Worm (Caenorhabditis elegans) whole organism, L1 larva: Measurements from ENCODE around the gene C07B5.3.

Experiments
- C16A3.4 ChIP-seq: fragments of 150-350 bp; optimal IDR thresholded peaks from 2 replicates; lab custom pipeline; 2014; ENCODE audit warnings: missing biosample characterization, missing genetic modification characterization
- F16B12.6 ChIP-seq: fragments of 150-350 bp; optimal IDR thresholded peaks from 2 replicates; lab custom pipeline; 2014; ENCODE audit warnings: missing biosample characterization, missing genetic modification characterization
- aly-2 ChIP-seq: fragments of 150-350 bp; optimal IDR thresholded peaks from 2 replicates; lab custom pipeline; 2014; ENCODE audit warnings: missing biosample characterization, missing genetic modification characterization
- ama-1 ChIP-seq: fragments of 150-350 bp; optimal IDR thresholded peaks from 2 replicates; lab custom pipeline; 2014
- blmp-1 ChIP-seq: fragments of 150-350 bp; optimal IDR thresholded peaks from 2 replicates; lab custom pipeline; 2014; ENCODE audit warnings: missing biosample characterization, missing genetic modification characterization
- ceh-63 ChIP-seq: fragments of 200-800 bp; sonication (Bioruptor generic); optimal IDR thresholded peaks from 2 replicates; lab custom pipeline; 2018; ENCODE audit warnings: mild to moderate bottlenecking, missing genetic modification characterization, missing compliant biosample characterization
- ceh-8 ChIP-seq: fragments of 200-800 bp; sonication (Bioruptor generic); optimal IDR thresholded peaks from 2 replicates; lab custom pipeline; 2018; ENCODE audit warnings: mild to moderate bottlenecking, missing genetic modification characterization, moderate library complexity, missing compliant biosample characterization
- ceh-88 ChIP-seq: fragments of 200-800 bp; sonication (Bioruptor generic); IDR thresholded peaks from 2 replicates; pipeline ENCODE4 v1.3.6; 2022; ENCODE audit warnings: missing genetic modification characterization, missing compliant biosample characterization
- ceh-90 ChIP-seq: sonication (generic microtip); optimal IDR thresholded peaks from 2 replicates; lab custom pipeline; 2016; ENCODE audit warnings: missing genetic modification characterization, missing compliant biosample characterization
- ces-1 ChIP-seq: fragments of 150-350 bp; optimal IDR thresholded peaks from 2 replicates; lab custom pipeline; 2014; ENCODE audit warnings: missing biosample characterization, missing genetic modification reagents, missing genetic modification characterization
- dpl-1 ChIP-seq, 3 experiments: fragments of 150-350 bp in 2 of 3; sonication (generic microtip) in 1 of 3; optimal IDR thresholded peaks; 2 replicates each; lab custom pipeline; 2014 to 2017; ENCODE audit warnings: missing biosample characterization in 3 of 3, missing genetic modification characterization in 3 of 3, missing genetic modification reagents in 3 of 3
- efl-1 ChIP-seq, 4 experiments: fragments of 150-350 bp; optimal IDR thresholded peaks in 3 of 4; peaks in 1 of 4; 1 replicate in 1 of 4; 2 replicates in 3 of 4; lab custom pipeline; 2014; ENCODE audit warnings: missing biosample characterization in 2 of 4, missing genetic modification characterization in 2 of 4, missing genetic modification reagents in 2 of 4
- efl-3 ChIP-seq: fragments of 200-800 bp; sonication (Bioruptor generic); optimal IDR thresholded peaks from 2 replicates; lab custom pipeline; 2018; ENCODE audit warnings: mild to moderate bottlenecking, missing genetic modification characterization, missing compliant biosample characterization
- egl-13 ChIP-seq: sonication (generic microtip); optimal IDR thresholded peaks from 2 replicates; lab custom pipeline; 2016; ENCODE audit warnings: missing genotype, missing genetic modification reagents, missing genetic modification characterization, missing compliant biosample characterization
- elt-2 ChIP-seq: sonication (generic microtip); optimal IDR thresholded peaks from 2 replicates; lab custom pipeline; 2016; ENCODE audit warnings: missing genetic modification characterization, mild to moderate bottlenecking, inconsistent platforms, missing compliant biosample characterization, missing genetic modification reagents
- ets-5 ChIP-seq: fragments of 200-800 bp; sonication (Bioruptor generic); IDR thresholded peaks from 2 replicates; pipeline ENCODE4 v1.3.6; 2022; ENCODE audit warnings: missing genetic modification characterization, missing compliant biosample characterization
- fkh-4 ChIP-seq: sonication (generic microtip); optimal IDR thresholded peaks from 2 replicates; lab custom pipeline; 2016; ENCODE audit warnings: missing compliant biosample characterization, missing genetic modification characterization, borderline replicate concordance
- fos-1 ChIP-seq: fragments of 150-350 bp; optimal IDR thresholded peaks from 2 replicates; lab custom pipeline; 2014; ENCODE audit warnings: missing biosample characterization, missing genetic modification characterization
- grh-1 ChIP-seq: fragments of 200-800 bp; sonication (Bioruptor generic); IDR thresholded peaks from 2 replicates; pipeline ENCODE4 v1.3.6; 2022; ENCODE audit warnings: missing genetic modification reagents, missing genetic modification characterization, missing compliant biosample characterization
- hlh-17 ChIP-seq: fragments of 200-800 bp; sonication (Bioruptor generic); optimal IDR thresholded peaks from 2 replicates; lab custom pipeline; 2018; ENCODE audit warnings: missing genetic modification characterization, mild to moderate bottlenecking, missing compliant biosample characterization, moderate library complexity, borderline replicate concordance
- hpl-2 ChIP-seq: fragments of 150-350 bp; optimal IDR thresholded peaks from 2 replicates; lab custom pipeline; 2014; ENCODE audit warnings: missing biosample characterization, missing genetic modification reagents, missing genetic modification characterization
- isw-1 ChIP-seq: fragments of 200-800 bp; sonication (Bioruptor generic); IDR thresholded peaks from 2 replicates; pipeline ENCODE4 v1.3.6; 2022; ENCODE audit warnings: missing genetic modification characterization, missing compliant biosample characterization
- jun-1 ChIP-seq: fragments of 150-350 bp; optimal IDR thresholded peaks from 2 replicates; lab custom pipeline; 2014; ENCODE audit warnings: missing biosample characterization, missing genetic modification reagents, missing genetic modification characterization
- lin-35 ChIP-seq, 2 experiments: fragments of 150-350 bp; optimal IDR thresholded peaks; 2 replicates each; lab custom pipeline; 2014; ENCODE audit warnings: missing biosample characterization in 2 of 2, missing genetic modification characterization in 2 of 2, missing genetic modification reagents in 2 of 2
- lin-39 ChIP-seq: fragments of 150-350 bp; optimal IDR thresholded peaks from 2 replicates; lab custom pipeline; 2014; ENCODE audit warnings: missing biosample characterization, missing genetic modification reagents, missing genetic modification characterization
- lir-3 ChIP-seq: sonication (generic microtip); optimal IDR thresholded peaks from 2 replicates; lab custom pipeline; 2016; ENCODE audit warnings: mild to moderate bottlenecking, missing genetic modification characterization, moderate library complexity, missing compliant biosample characterization; ENCODE audit not compliant: poor library complexity
- mab-9 ChIP-seq: fragments of 200-800 bp; sonication (Bioruptor generic); IDR thresholded peaks from 2 replicates; pipeline ENCODE4 v1.3.6; 2022; ENCODE audit warnings: missing genetic modification reagents, missing genetic modification characterization, missing compliant biosample characterization
- mdl-1 ChIP-seq, 2 experiments: fragments of 150-350 bp; optimal IDR thresholded peaks; 2 replicates each; lab custom pipeline; 2014 to 2017; ENCODE audit warnings: missing biosample characterization in 2 of 2, missing genetic modification characterization in 2 of 2, inconsistent platforms in 1 of 2
- mef-2 ChIP-seq: fragments of 150-350 bp; optimal IDR thresholded peaks from 2 replicates; lab custom pipeline; 2014; ENCODE audit warnings: missing biosample characterization, missing genetic modification characterization
- mep-1 ChIP-seq: fragments of 150-350 bp; optimal IDR thresholded peaks from 2 replicates; lab custom pipeline; 2014; ENCODE audit warnings: missing biosample characterization, missing genetic modification characterization
- nhr-11 ChIP-seq: fragments of 150-350 bp; optimal IDR thresholded peaks from 2 replicates; lab custom pipeline; 2014; ENCODE audit warnings: missing biosample characterization, missing genetic modification characterization
- nhr-12 ChIP-seq: sonication (generic microtip); optimal IDR thresholded peaks from 2 replicates; lab custom pipeline; 2017; ENCODE audit warnings: missing biosample characterization, missing genetic modification characterization
- nhr-19 ChIP-seq: fragments of 200-800 bp; sonication (Bioruptor generic); conservative IDR thresholded peaks from 2 replicates; pipeline ENCODE4 v1.3.6; 2022; ENCODE audit warnings: missing genetic modification characterization, missing compliant biosample characterization
- nhr-20 ChIP-seq: sonication (generic microtip); optimal IDR thresholded peaks from 2 replicates; lab custom pipeline; 2016; ENCODE audit warnings: mild to moderate bottlenecking, missing genetic modification characterization, missing compliant biosample characterization
- nhr-237 ChIP-seq: fragments of 150-350 bp; optimal IDR thresholded peaks from 2 replicates; lab custom pipeline; 2014; ENCODE audit warnings: missing biosample characterization, missing genetic modification characterization
- nhr-47 ChIP-seq: sonication (generic microtip); optimal IDR thresholded peaks from 2 replicates; lab custom pipeline; 2016; ENCODE audit warnings: mild to moderate bottlenecking, missing genetic modification characterization, moderate library complexity, missing compliant biosample characterization
- nhr-76 ChIP-seq: sonication (generic microtip); optimal IDR thresholded peaks from 2 replicates; lab custom pipeline; 2017; ENCODE audit warnings: missing biosample characterization, missing genetic modification characterization
- nhr-77 ChIP-seq: fragments of 150-350 bp; optimal IDR thresholded peaks from 2 replicates; lab custom pipeline; 2014; ENCODE audit warnings: missing biosample characterization, missing genetic modification characterization
- nhr-85 ChIP-seq: sonication (generic microtip); peaks from one replicate; lab custom pipeline; 2016; ENCODE audit warnings: missing genetic modification characterization, inconsistent platforms, missing compliant biosample characterization
- nhr-90 ChIP-seq: sonication (generic microtip); optimal IDR thresholded peaks from 2 replicates; lab custom pipeline; 2016; ENCODE audit warnings: mild to moderate bottlenecking, missing genetic modification characterization, missing compliant biosample characterization; ENCODE audit not compliant: poor library complexity
- pag-3 ChIP-seq: sonication (generic microtip); optimal IDR thresholded peaks from 2 replicates; lab custom pipeline; 2017; ENCODE audit warnings: missing genetic modification characterization, mild to moderate bottlenecking, missing compliant biosample characterization, antibody characterized with exemption, borderline replicate concordance; ENCODE audit not compliant: insufficient read depth
- snpc-4 ChIP-seq: fragments of 150-350 bp; optimal IDR thresholded peaks from 2 replicates; lab custom pipeline; 2014; ENCODE audit warnings: missing biosample characterization, missing genetic modification characterization
- snu-23 ChIP-seq: sonication (generic microtip); optimal IDR thresholded peaks from 2 replicates; lab custom pipeline; 2016; ENCODE audit warnings: missing genetic modification characterization, missing compliant biosample characterization
- sox-4 ChIP-seq: sonication (generic microtip); optimal IDR thresholded peaks from 2 replicates; lab custom pipeline; 2016; ENCODE audit warnings: missing genetic modification characterization, missing compliant biosample characterization
- sptf-1 ChIP-seq: fragments of 150-350 bp; optimal IDR thresholded peaks from 2 replicates; lab custom pipeline; 2014; ENCODE audit warnings: missing biosample characterization, missing genetic modification characterization
- sup-37 ChIP-seq: fragments of 200-800 bp; sonication (Bioruptor generic); optimal IDR thresholded peaks from 2 replicates; lab custom pipeline; 2018; ENCODE audit warnings: mild to moderate bottlenecking, missing genetic modification characterization, missing compliant biosample characterization
- tlp-1 ChIP-seq: fragments of 150-350 bp; optimal IDR thresholded peaks from 2 replicates; lab custom pipeline; 2014; ENCODE audit warnings: missing biosample characterization, missing genetic modification characterization
- unc-130 ChIP-seq: fragments of 150-350 bp; optimal IDR thresholded peaks from 2 replicates; lab custom pipeline; 2017; ENCODE audit warnings: missing biosample characterization, missing genetic modification characterization, inconsistent platforms
- unc-30 ChIP-seq: sonication (generic microtip); optimal IDR thresholded peaks from 2 replicates; lab custom pipeline; 2017; ENCODE audit warnings: missing biosample characterization, missing genetic modification characterization
- unc-86 ChIP-seq: sonication (generic microtip); optimal IDR thresholded peaks from 2 replicates; lab custom pipeline; 2016; ENCODE audit warnings: missing genetic modification characterization, missing compliant biosample characterization
- unc-98 ChIP-seq: fragments of 200-800 bp; sonication (Bioruptor generic); IDR thresholded peaks from 2 replicates; pipeline ENCODE4 v1.3.6; 2022; ENCODE audit warnings: missing genetic modification characterization, missing compliant biosample characterization
- vab-15 ChIP-seq: sonication (generic microtip); optimal IDR thresholded peaks from 2 replicates; lab custom pipeline; 2017; ENCODE audit warnings: missing genotype, mild to moderate bottlenecking, missing genetic modification characterization, missing compliant biosample characterization
- zag-1 ChIP-seq: fragments of 150-350 bp; optimal IDR thresholded peaks from 2 replicates; lab custom pipeline; 2014; ENCODE audit warnings: missing biosample characterization, missing genetic modification characterization
- zip-4 ChIP-seq: fragments of 200-800 bp; sonication (Bioruptor generic); optimal IDR thresholded peaks from 2 replicates; lab custom pipeline; 2018; ENCODE audit warnings: mild to moderate bottlenecking, missing genetic modification characterization, moderate library complexity, missing compliant biosample characterization

C07B5.3 gene

DNA sequence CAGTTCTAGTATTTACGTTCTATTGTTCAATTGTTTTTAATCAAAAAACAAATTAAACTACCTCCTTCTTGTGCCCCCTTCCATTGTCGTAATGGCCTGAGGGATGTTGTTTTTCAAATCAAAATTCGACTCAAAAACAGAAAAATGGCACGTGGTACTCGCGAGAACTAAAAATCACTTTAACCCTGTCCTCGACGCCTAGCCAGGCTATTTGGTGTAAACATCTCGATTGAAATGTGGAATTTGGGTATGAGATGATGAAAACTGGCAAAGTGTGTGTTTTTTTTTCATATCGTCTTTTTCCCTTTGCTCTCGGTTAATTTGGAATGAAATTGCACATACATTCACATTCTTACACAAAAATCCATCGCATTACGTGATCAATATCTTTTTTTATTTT lies 23.6 kb upstream of the C07B5.3 start:
- TF ChIP-seq snu-23 (GFP tag; lab: Kevin White, UChicago): peak; percentile 39
- TF ChIP-seq unc-86 (tag; lab: Kevin White, UChicago): no peak
- TF ChIP-seq vab-15 (tag; lab: Kevin White, UChicago): peak; percentile 64
- TF ChIP-seq ceh-63: no peak
- TF ChIP-seq unc-30 (tag; lab: Kevin White, UChicago): no peak
- no peak for TF ChIP-seq jun-1 (tag; lab: Kevin White, UChicago)
- no peak for TF ChIP-seq efl-1 (optimal IDR thresholded peaks at IDR 0.05; lab: Kevin White, UChicago)
- TF ChIP-seq efl-1 (GFP tag; optimal IDR thresholded peaks at IDR 0.05 in 1 of 2; lab: Kevin White, UChicago): peak in 1 of 2 experiments; percentile 89
- TF ChIP-seq grh-1: no peak
- no peak for TF ChIP-seq ceh-8 (GFP tag; lab: Kevin White, UChicago)
- no peak for TF ChIP-seq lin-39
- TF ChIP-seq blmp-1: no peak
- peak; percentile 7 for TF ChIP-seq nhr-20 (tag; lab: Kevin White, UChicago)
- no peak for TF ChIP-seq nhr-11 (tag; lab: Kevin White, UChicago)
- no peak for TF ChIP-seq ama-1 (lab: Kevin White, UChicago)
- TF ChIP-seq tlp-1 (tag; lab: Kevin White, UChicago): no peak
- no peak for TF ChIP-seq nhr-47 (tag; lab: Kevin White, UChicago)
- peak in 1 of 2 experiments; percentile 3 for TF ChIP-seq lin-35 (GFP tag; optimal IDR thresholded peaks at IDR 0.05; lab: Kevin White, UChicago)
- no peak for TF ChIP-seq zag-1 (tag; lab: Kevin White, UChicago)
- TF ChIP-seq efl-3 (GFP tag; lab: Kevin White, UChicago): no peak
- no peak for TF ChIP-seq nhr-237 (tag; lab: Kevin White, UChicago)
- no peak for TF ChIP-seq ces-1 (GFP tag; lab: Kevin White, UChicago)
- TF ChIP-seq mep-1 (tag; lab: Kevin White, UChicago): no peak
- no peak for TF ChIP-seq zip-4 (GFP tag; lab: Kevin White, UChicago)
- no peak for TF ChIP-seq hlh-17 (GFP tag; lab: Kevin White, UChicago)
- peak; percentile 44 for TF ChIP-seq nhr-85 (tag; lab: Kevin White, UChicago)
- no peak for TF ChIP-seq sup-37 (GFP tag; lab: Kevin White, UChicago)
- TF ChIP-seq C16A3.4 (tag; lab: Kevin White, UChicago): no peak
- TF ChIP-seq unc-130 (tag; lab: Kevin White, UChicago): no peak
- TF ChIP-seq fkh-4: no peak
- TF ChIP-seq sox-4 (tag; lab: Kevin White, UChicago): no peak
- no peak for TF ChIP-seq pag-3
- no peak for TF ChIP-seq isw-1 (GFP tag; lab: Robert Waterston, UW)
- TF ChIP-seq unc-98 (GFP tag; lab: Robert Waterston, UW): no peak
- no peak for TF ChIP-seq lir-3
- no peak for TF ChIP-seq mab-9 (GFP tag; lab: Robert Waterston, UW)
- no peak for TF ChIP-seq elt-2
- no peak for TF ChIP-seq sptf-1 (tag; lab: Kevin White, UChicago)
- TF ChIP-seq nhr-76 (tag; lab: Kevin White, UChicago): no peak
- TF ChIP-seq nhr-90 (tag; lab: Kevin White, UChicago): no peak
- TF ChIP-seq nhr-77 (tag; lab: Kevin White, UChicago): no peak
- TF ChIP-seq nhr-12: no peak
- TF ChIP-seq F16B12.6: no peak
- no peak for TF ChIP-seq hpl-2 (GFP tag; lab: Kevin White, UChicago)
- no peak for TF ChIP-seq nhr-19
- no peak for TF ChIP-seq dpl-1 (GFP tag; optimal IDR thresholded peaks at IDR 0.05; lab: Kevin White, UChicago)
- TF ChIP-seq ets-5: no peak
- TF ChIP-seq mdl-1 (tag; optimal IDR thresholded peaks at IDR 0.05; lab: Kevin White, UChicago): peak in 1 of 2 experiments; percentile 18
- TF ChIP-seq mef-2 (tag; lab: Kevin White, UChicago): no peak
- TF ChIP-seq egl-13 (tag; lab: Kevin White, UChicago): no peak
- no peak for TF ChIP-seq snpc-4 (tag; lab: Kevin White, UChicago)
- no peak for TF ChIP-seq ceh-88 (GFP tag; lab: Robert Waterston, UW)
- no peak for TF ChIP-seq aly-2 (tag; lab: Kevin White, UChicago)
- no peak for TF ChIP-seq ceh-90 (tag; lab: Kevin White, UChicago)
- no peak for TF ChIP-seq fos-1 (tag; lab: Kevin White, UChicago)
